Fruit fly (Drosophila melanogaster): ENCODE results near the gene CG44194.

The CG44194 gene

dm6 chr3R:12982982-12983633, 14.4 kb downstream of the CG44194 start:
- TF ChIP-seq noc (tag; optimal IDR thresholded peaks at IDR 0.05): peak; percentile 53

dm6 chr3R:12982167-12982981, 15.2 kb downstream of the CG44194 start:
- TF ChIP-seq noc (tag; optimal IDR thresholded peaks at IDR 0.05): peak; percentile 94

- peak; percentile 0 for TF ChIP-seq noc (tag; optimal IDR thresholded peaks at IDR 0.05)
These were observed 16.0 kb downstream of the CG44194 start for dm6 chr3R:12981334-12982166.

dm6 chr3R:12980628-12981219, 16.8 kb downstream of the CG44194 start, which contains the start of gene Paip2:
Paip2 (plus strand) TSS chr3R:12980792.
- TF ChIP-seq noc (tag; optimal IDR thresholded peaks at IDR 0.05): no peak

dm6 chr3R:12977371-12978050, 20.0 kb downstream of the CG44194 start, which contains the start of the genes CG7381 and CG7091:
CG7381 (minus strand) TSS chr3R:12977471.
CG7091 (plus strand) TSS chr3R:12978000.
- TF ChIP-seq noc (tag; optimal IDR thresholded peaks at IDR 0.05): no peak

- no peak for TF ChIP-seq noc (tag; optimal IDR thresholded peaks at IDR 0.05)
These were observed 22.3 kb downstream of the CG44194 start for dm6 chr3R:12975223-12975622.

- TF ChIP-seq noc (tag; optimal IDR thresholded peaks at IDR 0.05): no peak
These were observed 23.1 kb downstream of the CG44194 start for dm6 chr3R:12974447-12974846.

dm6 chr3R:12972106-12972505, 25.4 kb downstream of the CG44194 start:
- TF ChIP-seq noc (tag; optimal IDR thresholded peaks at IDR 0.05): no peak

dm6 chr3R:12967612-12968011, 29.9 kb downstream of the CG44194 start, which contains the start of the genes CG14384 and grsm:
CG14384 (minus strand) TSS chr3R:12967712.
grsm (minus strand) TSS chr3R:12967712.
- no peak for TF ChIP-seq noc (tag; optimal IDR thresholded peaks at IDR 0.05)

dm6 chr3R:12964043-12964442, 33.5 kb downstream of the CG44194 start:
- no peak for TF ChIP-seq noc (tag; optimal IDR thresholded peaks at IDR 0.05)

- TF ChIP-seq noc (tag; optimal IDR thresholded peaks at IDR 0.05): no peak
These were observed 34.0 kb downstream of the CG44194 start, which contains the start of gene Cyp304a1 for dm6 chr3R:12963491-12963890. Cyp304a1 (plus strand) TSS chr3R:12963791.

dm6 chr3R:12962612-12963011, 34.9 kb downstream of the CG44194 start:
- TF ChIP-seq noc (tag; optimal IDR thresholded peaks at IDR 0.05): no peak

- TF ChIP-seq noc (tag; optimal IDR thresholded peaks at IDR 0.05): no peak
These were observed 36.3 kb downstream of the CG44194 start, which contains the start of gene Spc25 for dm6 chr3R:12960929-12961855. Spc25 (plus strand) TSS chr3R:12961745.

- peak; percentile 55 for TF ChIP-seq noc (tag; optimal IDR thresholded peaks at IDR 0.05)
These were observed 37.3 kb downstream of the CG44194 start for dm6 chr3R:12960227-12960626.
